Worm (Caenorhabditis elegans): ENCODE measurements around the gene npr-22.

Gene npr-22

ce11 chrIV:8534189-8534588 lies 25.0 kb upstream of the npr-22 start:
- no peak for TF ChIP-seq pha-4 (tag; optimal IDR thresholded peaks at IDR 0.05)
- TF ChIP-seq elt-3 (tag; optimal IDR thresholded peaks at IDR 0.05), result no peak
- no peak for TF ChIP-seq ham-2 (GFP tag; optimal IDR thresholded peaks at IDR 0.05)
- TF ChIP-seq drap-1 (GFP tag; optimal IDR thresholded peaks at IDR 0.05), result no peak
- TF ChIP-seq ceh-39 (tag; optimal IDR thresholded peaks at IDR 0.05), result no peak
- TF ChIP-seq nhr-12 (tag; optimal IDR thresholded peaks at IDR 0.05), result no peak
- no peak for TF ChIP-seq blmp-1 (tag; optimal IDR thresholded peaks at IDR 0.05)
- no peak for TF ChIP-seq zip-8 (tag; optimal IDR thresholded peaks at IDR 0.05)
- no peak for TF ChIP-seq ztf-11 (tag; optimal IDR thresholded peaks at IDR 0.05)
- TF ChIP-seq tbx-8 (GFP tag; optimal IDR thresholded peaks at IDR 0.05), result no peak
- TF ChIP-seq lin-32 (GFP tag; optimal IDR thresholded peaks at IDR 0.05), result no peak
- no peak for TF ChIP-seq mep-1 (tag; optimal IDR thresholded peaks at IDR 0.05)
- TF ChIP-seq ceh-43 (GFP tag; optimal IDR thresholded peaks at IDR 0.05), result no peak
- TF ChIP-seq M03D4.4 (tag; optimal IDR thresholded peaks at IDR 0.05), result no peak
- TF ChIP-seq lsy-2 (tag; optimal IDR thresholded peaks at IDR 0.05), result no peak
- no peak for TF ChIP-seq mls-2 (tag; optimal IDR thresholded peaks at IDR 0.05)
- no peak for TF ChIP-seq nhr-2 (tag; optimal IDR thresholded peaks at IDR 0.05)
- no peak for TF ChIP-seq elt-1 (tag; optimal IDR thresholded peaks at IDR 0.05; ENCODE audit: borderline replicate concordance, insufficient read depth)
- TF ChIP-seq unc-120 (tag; optimal IDR thresholded peaks at IDR 0.05; ENCODE audit: poor library complexity, severe bottlenecking), result no peak

- TF ChIP-seq flh-1 (GFP tag; optimal IDR thresholded peaks at IDR 0.05) (no peak), snpc-4 (tag; optimal IDR thresholded peaks at IDR 0.05) (no peak), lsy-2 (tag; optimal IDR thresholded peaks at IDR 0.05) (no peak), unc-120 (tag; optimal IDR thresholded peaks at IDR 0.05; ENCODE audit: poor library complexity, severe bottlenecking) (no peak), nhr-2 (tag; optimal IDR thresholded peaks at IDR 0.05) (no peak), nhr-237 (tag; optimal IDR thresholded peaks at IDR 0.05) (no peak), unc-62 (GFP tag; optimal IDR thresholded peaks at IDR 0.05) (no peak)
Measured at ce11 chrIV:8534997-8535414, 24.2 kb upstream of the npr-22 start.

ce11 chrIV:8535946-8536345 lies 23.3 kb upstream of the npr-22 start:
- TF ChIP-seq elt-1 (tag; optimal IDR thresholded peaks at IDR 0.05; ENCODE audit: borderline replicate concordance, insufficient read depth) (no peak), elt-3 (tag; optimal IDR thresholded peaks at IDR 0.05) (no peak), sptf-1 (tag; optimal IDR thresholded peaks at IDR 0.05) (no peak), ham-2 (GFP tag; optimal IDR thresholded peaks at IDR 0.05) (no peak), hlh-1 (tag; optimal IDR thresholded peaks at IDR 0.05) (no peak), ceh-83 (GFP tag; optimal IDR thresholded peaks at IDR 0.05) (no peak), mls-2 (tag; optimal IDR thresholded peaks at IDR 0.05) (no peak), flh-1 (GFP tag; optimal IDR thresholded peaks at IDR 0.05) (no peak), ces-1 (GFP tag; optimal IDR thresholded peaks at IDR 0.05) (no peak), cnd-1 (tag; optimal IDR thresholded peaks at IDR 0.05) (no peak), nhr-12 (tag; optimal IDR thresholded peaks at IDR 0.05) (no peak), lin-32 (GFP tag; optimal IDR thresholded peaks at IDR 0.05) (no peak), unc-39 (tag; optimal IDR thresholded peaks at IDR 0.05) (no peak), lin-13 (tag; optimal IDR thresholded peaks at IDR 0.05) (no peak), mab-5 (tag; optimal IDR thresholded peaks at IDR 0.05) (no peak), nhr-237 (tag; optimal IDR thresholded peaks at IDR 0.05) (no peak), blmp-1 (tag; optimal IDR thresholded peaks at IDR 0.05) (no peak)

ce11 chrIV:8538011-8538658 lies 21.1 kb upstream of the npr-22 start:
- no peak for TF ChIP-seq ceh-43 (GFP tag; optimal IDR thresholded peaks at IDR 0.05)
- TF ChIP-seq cnd-1 (tag; optimal IDR thresholded peaks at IDR 0.05), result no peak
- no peak for TF ChIP-seq unc-120 (tag; optimal IDR thresholded peaks at IDR 0.05; ENCODE audit: poor library complexity, severe bottlenecking)

ce11 chrIV:8538659-8539173 lies 20.5 kb upstream of the npr-22 start, which contains the start of gene hyl-1:
TSS of gene hyl-1 (plus strand) at chrIV:8539123.
- no peak for TF ChIP-seq nhr-12 (tag; optimal IDR thresholded peaks at IDR 0.05)
- no peak for TF ChIP-seq unc-62 (GFP tag; optimal IDR thresholded peaks at IDR 0.05)
- TF ChIP-seq nhr-2 (tag; optimal IDR thresholded peaks at IDR 0.05), result no peak
- TF ChIP-seq hlh-1 (tag; optimal IDR thresholded peaks at IDR 0.05), result no peak
- no peak for TF ChIP-seq flh-1 (GFP tag; optimal IDR thresholded peaks at IDR 0.05)
- TF ChIP-seq elt-3 (tag; optimal IDR thresholded peaks at IDR 0.05), result no peak
- no peak for TF ChIP-seq lsy-2 (tag; optimal IDR thresholded peaks at IDR 0.05)
- TF ChIP-seq cnd-1 (tag; optimal IDR thresholded peaks at IDR 0.05), result no peak
- TF ChIP-seq mls-2 (tag; optimal IDR thresholded peaks at IDR 0.05), result no peak
- no peak for TF ChIP-seq lin-32 (GFP tag; optimal IDR thresholded peaks at IDR 0.05)
- no peak for TF ChIP-seq mep-1 (tag; optimal IDR thresholded peaks at IDR 0.05)
- TF ChIP-seq tbx-8 (GFP tag; optimal IDR thresholded peaks at IDR 0.05), result no peak
- TF ChIP-seq unc-120 (tag; optimal IDR thresholded peaks at IDR 0.05; ENCODE audit: poor library complexity, severe bottlenecking), result no peak
- TF ChIP-seq ces-1 (GFP tag; optimal IDR thresholded peaks at IDR 0.05), result no peak
